Worm (Caenorhabditis elegans) whole organism, L2 larva: Measurements from ENCODE around the gene C01G12.9.

Source experiments
- C34F6.9 ChIP-seq: fragments of 150-350 bp; optimal IDR thresholded peaks from 2 replicates; lab custom pipeline; 2014; ENCODE audit warnings: missing biosample characterization, missing genetic modification characterization
- F13H6.1 ChIP-seq: sonication (generic microtip); optimal IDR thresholded peaks from 2 replicates; lab custom pipeline; 2016; ENCODE audit warnings: missing genetic modification characterization, missing compliant biosample characterization
- R02D3.7 ChIP-seq: fragments of 150-350 bp; optimal IDR thresholded peaks from 2 replicates; lab custom pipeline; 2014; ENCODE audit warnings: missing biosample characterization, missing genetic modification characterization
- Y55F3AM.14 ChIP-seq: fragments of 200-800 bp; sonication (Bioruptor generic); optimal IDR thresholded peaks from 2 replicates; lab custom pipeline; 2018; ENCODE audit warnings: mild to moderate bottlenecking, missing genetic modification characterization, missing compliant biosample characterization
- ZK546.5 ChIP-seq: sonication (generic microtip); optimal IDR thresholded peaks from 2 replicates; lab custom pipeline; 2017; ENCODE audit warnings: missing biosample characterization, missing genetic modification characterization
- alr-1 ChIP-seq: fragments of 150-350 bp; optimal IDR thresholded peaks from 2 replicates; lab custom pipeline; 2014; ENCODE audit warnings: missing biosample characterization, missing genetic modification characterization
- aly-2 ChIP-seq: fragments of 150-350 bp; optimal IDR thresholded peaks from 2 replicates; lab custom pipeline; 2014; ENCODE audit warnings: missing biosample characterization, missing genetic modification characterization
- ceh-16 ChIP-seq: fragments of 150-350 bp; optimal IDR thresholded peaks from 2 replicates; lab custom pipeline; 2014; ENCODE audit warnings: missing biosample characterization, missing genetic modification characterization
- ceh-82 ChIP-seq: fragments of 150-350 bp; optimal IDR thresholded peaks from 2 replicates; lab custom pipeline; 2014; ENCODE audit warnings: missing biosample characterization, missing genetic modification characterization
- crh-2 ChIP-seq: sonication (generic microtip); optimal IDR thresholded peaks from 2 replicates; lab custom pipeline; 2017; ENCODE audit warnings: missing biosample characterization, missing genetic modification characterization
- egl-27 ChIP-seq: sonication (generic microtip); optimal IDR thresholded peaks from 3 replicates; lab custom pipeline; 2017; ENCODE audit warnings: missing biosample characterization, missing genetic modification reagents, missing genetic modification characterization
- elt-1 ChIP-seq: fragments of 150-350 bp; optimal IDR thresholded peaks from 2 replicates; lab custom pipeline; 2014; ENCODE audit warnings: missing biosample characterization, missing genetic modification characterization
- elt-3 ChIP-seq: sonication (generic microtip); optimal IDR thresholded peaks from 2 replicates; lab custom pipeline; 2017; ENCODE audit warnings: missing biosample characterization, missing genetic modification characterization
- lin-13 ChIP-seq: fragments of 150-350 bp; optimal IDR thresholded peaks from 2 replicates; lab custom pipeline; 2014; ENCODE audit warnings: missing biosample characterization, missing genetic modification reagents, missing genetic modification characterization
- lin-39 ChIP-seq: fragments of 150-350 bp; optimal IDR thresholded peaks from 2 replicates; lab custom pipeline; 2014; ENCODE audit warnings: missing biosample characterization, missing genetic modification reagents, missing genetic modification characterization
- lsy-2 ChIP-seq, 2 experiments: fragments of 150-350 bp in 1 of 2; sonication (generic microtip) in 1 of 2; optimal IDR thresholded peaks; 2 replicates each; lab custom pipeline; 2014 to 2017; ENCODE audit warnings: missing biosample characterization in 2 of 2, missing genetic modification characterization in 2 of 2
- mab-5 ChIP-seq: fragments of 150-350 bp; optimal IDR thresholded peaks from 2 replicates; lab custom pipeline; 2014; ENCODE audit warnings: missing biosample characterization, missing genetic modification characterization
- mdl-1 ChIP-seq, 2 experiments: fragments of 150-350 bp in 1 of 2; sonication (generic microtip) in 1 of 2; optimal IDR thresholded peaks; 2 replicates each; lab custom pipeline; 2017; ENCODE audit warnings: missing biosample characterization in 2 of 2, missing genetic modification characterization in 2 of 2
- nhr-10 ChIP-seq: sonication (generic microtip); optimal IDR thresholded peaks from 2 replicates; lab custom pipeline; 2017; ENCODE audit warnings: missing biosample characterization, missing genetic modification characterization
- nhr-11 ChIP-seq: fragments of 150-350 bp; optimal IDR thresholded peaks from 2 replicates; lab custom pipeline; 2014; ENCODE audit warnings: missing biosample characterization, missing genetic modification characterization
- nhr-129 ChIP-seq: fragments of 150-350 bp; optimal IDR thresholded peaks from 2 replicates; lab custom pipeline; 2014; ENCODE audit warnings: missing biosample characterization, missing genetic modification characterization
- nhr-21 ChIP-seq: fragments of 150-350 bp; optimal IDR thresholded peaks from 2 replicates; lab custom pipeline; 2014; ENCODE audit warnings: missing biosample characterization, missing genetic modification characterization
- nhr-23 ChIP-seq: fragments of 150-350 bp; optimal IDR thresholded peaks from 2 replicates; lab custom pipeline; 2014; ENCODE audit warnings: missing biosample characterization, missing genetic modification reagents, missing genetic modification characterization
- nhr-237 ChIP-seq: fragments of 150-350 bp; optimal IDR thresholded peaks from 2 replicates; lab custom pipeline; 2014; ENCODE audit warnings: missing biosample characterization, missing genetic modification characterization
- nhr-6 ChIP-seq: fragments of 150-350 bp; optimal IDR thresholded peaks from 2 replicates; lab custom pipeline; 2014; ENCODE audit warnings: missing biosample characterization, missing genetic modification characterization
- nhr-77 ChIP-seq: fragments of 150-350 bp; optimal IDR thresholded peaks from 2 replicates; lab custom pipeline; 2014; ENCODE audit warnings: missing biosample characterization, missing genetic modification characterization
- peb-1 ChIP-seq: fragments of 150-350 bp; optimal IDR thresholded peaks from 2 replicates; lab custom pipeline; 2014; ENCODE audit warnings: missing biosample characterization, missing genetic modification characterization
- sem-4 ChIP-seq: fragments of 150-350 bp; optimal IDR thresholded peaks from 2 replicates; lab custom pipeline; 2014; ENCODE audit warnings: missing biosample characterization, missing genetic modification reagents, missing genetic modification characterization
- sma-9 ChIP-seq, 2 experiments: fragments of 150-350 bp in 1 of 2; sonication (generic microtip) in 1 of 2; optimal IDR thresholded peaks; 2 replicates each; lab custom pipeline; 2014 to 2016; ENCODE audit warnings: missing genetic modification characterization in 2 of 2, mild to moderate bottlenecking in 1 of 2, missing biosample characterization in 1 of 2, missing compliant biosample characterization in 1 of 2, missing genetic modification reagents in 1 of 2, moderate library complexity in 1 of 2
- snpc-4 ChIP-seq: fragments of 150-350 bp; optimal IDR thresholded peaks from 2 replicates; lab custom pipeline; 2014; ENCODE audit warnings: missing biosample characterization, missing genetic modification characterization
- unc-39 ChIP-seq: fragments of 150-350 bp; optimal IDR thresholded peaks from 2 replicates; lab custom pipeline; 2014; ENCODE audit warnings: missing biosample characterization, missing genetic modification characterization
- unc-55 ChIP-seq: fragments of 150-350 bp; sonication (generic microtip); optimal IDR thresholded peaks from 3 replicates; lab custom pipeline; 2014; ENCODE audit warnings: missing biosample characterization, missing genetic modification reagents, missing genetic modification characterization
- zag-1 ChIP-seq: fragments of 150-350 bp; optimal IDR thresholded peaks from 2 replicates; lab custom pipeline; 2014; ENCODE audit warnings: missing biosample characterization, missing genetic modification characterization
- ztf-1 ChIP-seq: fragments of 200-800 bp; sonication (Bioruptor generic); conservative IDR thresholded peaks from 2 replicates; pipeline ENCODE4 v1.3.6; 2022; ENCODE audit warnings: missing genetic modification characterization, missing compliant biosample characterization
- ztf-11 ChIP-seq: sonication (generic microtip); optimal IDR thresholded peaks from 2 replicates; lab custom pipeline; 2017; ENCODE audit warnings: missing biosample characterization, missing genetic modification characterization

C01G12.9 gene

ce11 chrII:14580549-14580948, 1.7 kb downstream of the C01G12.9 start, which contains the start of the genes nspb-8 and nspb-9:
Gene nspb-8, minus strand, starts transcription at chrII:14580649.
Gene nspb-9, plus strand, starts transcription at chrII:14580859.
- no peak for TF ChIP-seq nhr-21 (tag; lab: Kevin White, UChicago)
- TF ChIP-seq nhr-237 (tag; lab: Kevin White, UChicago) = no peak
- TF ChIP-seq ZK546.5 (tag; lab: Kevin White, UChicago) = no peak
- TF ChIP-seq ztf-11 (tag; lab: Kevin White, UChicago) = no peak
- TF ChIP-seq nhr-23 (tag; lab: Kevin White, UChicago) = no peak
- no peak for TF ChIP-seq zag-1 (tag; lab: Kevin White, UChicago)
- TF ChIP-seq nhr-11 = no peak
- TF ChIP-seq nhr-129 (tag; lab: Kevin White, UChicago) = no peak
- no peak for TF ChIP-seq elt-3 (tag; lab: Kevin White, UChicago)
- TF ChIP-seq ztf-1 (GFP tag; lab: Robert Waterston, UW) = no peak
- TF ChIP-seq F13H6.1 (tag; lab: Kevin White, UChicago) = no peak
- TF ChIP-seq lsy-2 (tag; optimal IDR thresholded peaks at IDR 0.05; lab: Kevin White, UChicago) = no peak
- TF ChIP-seq Y55F3AM.14 (GFP tag; lab: Kevin White, UChicago) = no peak
- TF ChIP-seq nhr-10 (tag; lab: Kevin White, UChicago) = no peak
- TF ChIP-seq R02D3.7 (tag; lab: Kevin White, UChicago) = no peak
- no peak for TF ChIP-seq lin-39 (tag; lab: Kevin White, UChicago)
- no peak for TF ChIP-seq ceh-16 (tag; lab: Kevin White, UChicago)
- no peak for TF ChIP-seq snpc-4 (tag; lab: Kevin White, UChicago)
- TF ChIP-seq unc-39 = no peak

ce11 chrII:14582206-14582605, 3.4 kb downstream of the C01G12.9 start, which contains the start of gene C01G12.3:
Gene C01G12.3, minus strand, starts transcription at chrII:14582306.
- TF ChIP-seq aly-2 (tag; lab: Kevin White, UChicago) = no peak
- no peak for TF ChIP-seq egl-27 (tag; lab: Kevin White, UChicago)
- TF ChIP-seq mdl-1 (tag; optimal IDR thresholded peaks at IDR 0.05; lab: Kevin White, UChicago) = no peak
- no peak for TF ChIP-seq lin-13 (GFP tag; lab: Kevin White, UChicago)
- TF ChIP-seq lin-39 (tag; lab: Kevin White, UChicago) = no peak
- TF ChIP-seq peb-1 (tag; lab: Kevin White, UChicago) = no peak
- TF ChIP-seq Y55F3AM.14 (GFP tag; lab: Kevin White, UChicago) = no peak
- no peak for TF ChIP-seq sma-9 (GFP tag; optimal IDR thresholded peaks at IDR 0.05; lab: Kevin White, UChicago)
- TF ChIP-seq sma-9 (tag; optimal IDR thresholded peaks at IDR 0.05; lab: Kevin White, UChicago) = no peak
- TF ChIP-seq F13H6.1 (tag; lab: Kevin White, UChicago) = no peak
- TF ChIP-seq ztf-11 (tag; lab: Kevin White, UChicago) = no peak
- no peak for TF ChIP-seq crh-2 (tag; lab: Kevin White, UChicago)
- TF ChIP-seq ceh-82 (tag; lab: Kevin White, UChicago) = no peak
- no peak for TF ChIP-seq unc-55 (GFP tag; lab: Kevin White, UChicago)
- TF ChIP-seq, all 48 proteins: peak for 0

ce11 chrII:14587407-14587806, 8.6 kb downstream of the C01G12.9 start, which contains the start of gene C01G12.5:
Gene C01G12.5, minus strand, starts transcription at chrII:14587507.
- TF ChIP-seq alr-1 = no peak

ce11 chrII:14588162-14588561, 9.3 kb downstream of the C01G12.9 start, which contains the start of gene nspb-10:
Gene nspb-10, minus strand, starts transcription at chrII:14588262.
- TF ChIP-seq lin-13 (GFP tag; lab: Kevin White, UChicago) (no peak), lin-39 (tag; lab: Kevin White, UChicago) (no peak), mdl-1 (tag; optimal IDR thresholded peaks at IDR 0.05; lab: Kevin White, UChicago) (no peak), crh-2 (tag; lab: Kevin White, UChicago) (no peak), R02D3.7 (tag; lab: Kevin White, UChicago) (no peak), ztf-1 (GFP tag; lab: Robert Waterston, UW) (no peak), mab-5 (tag; lab: Kevin White, UChicago) (no peak), nhr-6 (tag; lab: Kevin White, UChicago) (no peak), elt-1 (tag; lab: Kevin White, UChicago) (no peak), nhr-77 (tag; lab: Kevin White, UChicago) (no peak), ceh-82 (tag; lab: Kevin White, UChicago) (no peak), sem-4 (tag; lab: Kevin White, UChicago) (no peak), nhr-237 (tag; lab: Kevin White, UChicago) (no peak), unc-55 (GFP tag; lab: Kevin White, UChicago) (no peak), F13H6.1 (tag; lab: Kevin White, UChicago) (no peak), nhr-10 (tag; lab: Kevin White, UChicago) (no peak), C34F6.9 (tag; lab: Kevin White, UChicago) (no peak)
